ENCODE assay signal across 4 worm cellular contexts in the genomic region with DNA sequence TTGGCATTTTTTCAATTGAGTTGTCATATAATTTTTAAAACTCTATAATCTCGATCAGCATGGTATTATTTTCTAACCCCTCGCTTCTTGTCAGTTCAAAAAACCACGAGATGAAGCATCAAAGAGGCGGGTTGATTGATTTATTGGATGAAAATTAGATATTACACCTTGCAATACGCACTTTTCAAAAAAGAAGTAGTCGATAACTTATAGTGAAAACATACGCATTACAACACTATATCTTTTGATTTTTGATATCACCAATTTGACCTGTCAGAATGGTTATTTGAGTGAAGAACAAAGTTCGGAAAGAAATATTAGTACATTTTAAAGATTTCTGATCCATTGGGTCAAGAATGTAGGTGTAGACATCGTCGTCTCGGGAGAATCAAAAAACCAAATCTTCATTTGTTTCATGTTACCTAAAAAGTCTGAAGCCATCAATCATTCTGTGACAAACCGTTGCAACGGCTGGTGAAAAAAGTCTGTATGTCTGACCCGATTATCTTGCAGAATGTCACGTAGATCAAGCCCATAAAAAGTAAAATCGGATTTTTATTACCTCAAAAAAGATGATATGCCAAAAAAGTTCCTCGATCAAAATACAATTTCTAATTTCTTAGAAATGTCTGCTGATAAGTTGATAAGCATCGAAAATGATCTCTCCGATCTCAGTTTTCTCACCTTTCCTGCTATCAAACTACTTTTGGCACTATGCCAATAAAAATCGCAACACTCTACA.
TF ChIP-seq lines count a peak whose summit lies in the region.

No protein-coding gene starts in this region.

TF ChIP-seq in whole organism, L1 larva, 84 proteins besides CTCF, POLR2A, EP300 and RAD21 (continued from another document):
- peak in 1 of 2 experiments; percentile 5 for TF ChIP-seq lin-35 (GFP tag; optimal IDR thresholded peaks at IDR 0.05; lab: Kevin White, UChicago)
- TF ChIP-seq nhr-19 (GFP tag; conservative IDR thresholded peaks at IDR 0.05; lab: Robert Waterston, UW) = peak; percentile 20; the same call in 1 of the 2 replicates
- TF ChIP-seq elt-3 (tag; optimal IDR thresholded peaks at IDR 0.05; lab: Kevin White, UChicago) = peak in 4 of 6 experiments; percentile 8 to 88 (median 58)
- TF ChIP-seq elt-2 (tag; optimal IDR thresholded peaks at IDR 0.05; lab: Kevin White, UChicago) = peak; percentile 18
TF ChIP-seq in whole organism, L1 larva: peak in this region for 11.

TF ChIP-seq in whole organism, L2 larva, 48 proteins besides CTCF, POLR2A, EP300 and RAD21 (continued from another document):
- TF ChIP-seq sma-9 (GFP tag; optimal IDR thresholded peaks at IDR 0.05; lab: Kevin White, UChicago) = peak; percentile 61
- TF ChIP-seq sma-9 (tag; optimal IDR thresholded peaks at IDR 0.05; lab: Kevin White, UChicago) = no peak
- no peak for TF ChIP-seq skn-1 (tag; optimal IDR thresholded peaks at IDR 0.05; lab: Kevin White, UChicago)
- TF ChIP-seq nhr-6 (tag; optimal IDR thresholded peaks at IDR 0.05; lab: Kevin White, UChicago) = peak; percentile 5
- TF ChIP-seq unc-39 (tag; optimal IDR thresholded peaks at IDR 0.05; lab: Kevin White, UChicago) = no peak
- no peak for TF ChIP-seq aly-2 (tag; optimal IDR thresholded peaks at IDR 0.05; lab: Kevin White, UChicago)
- peak; percentile 30 for TF ChIP-seq sma-3 (GFP tag; optimal IDR thresholded peaks at IDR 0.05; lab: Kevin White, UChicago)
- TF ChIP-seq F13H6.1 (tag; optimal IDR thresholded peaks at IDR 0.05; lab: Kevin White, UChicago) = no peak
- peak; percentile 39 for TF ChIP-seq nhr-25 (tag; optimal IDR thresholded peaks at IDR 0.05; lab: Kevin White, UChicago)
- TF ChIP-seq unc-62 (GFP tag; optimal IDR thresholded peaks at IDR 0.05; lab: Kevin White, UChicago) = peak; percentile 25
- no peak for TF ChIP-seq zag-1 (tag; optimal IDR thresholded peaks at IDR 0.05; lab: Kevin White, UChicago)
- TF ChIP-seq nhr-77 (tag; optimal IDR thresholded peaks at IDR 0.05; lab: Kevin White, UChicago) = no peak
- TF ChIP-seq elt-3 (tag; optimal IDR thresholded peaks at IDR 0.05; lab: Kevin White, UChicago) = no peak
- TF ChIP-seq alr-1 (tag; optimal IDR thresholded peaks at IDR 0.05; lab: Kevin White, UChicago) = no peak
- no peak for TF ChIP-seq ztf-4 (tag; optimal IDR thresholded peaks at IDR 0.05; lab: Kevin White, UChicago)
- TF ChIP-seq ceh-16 (tag; optimal IDR thresholded peaks at IDR 0.05; lab: Kevin White, UChicago) = no peak
- TF ChIP-seq C34F6.9 (tag; optimal IDR thresholded peaks at IDR 0.05; lab: Kevin White, UChicago) = no peak
- TF ChIP-seq egl-27 (tag; optimal IDR thresholded peaks at IDR 0.05; lab: Kevin White, UChicago) = peak; percentile 10
- no peak for TF ChIP-seq nhr-23 (tag; optimal IDR thresholded peaks at IDR 0.05; lab: Kevin White, UChicago)
- TF ChIP-seq sem-4 (tag; optimal IDR thresholded peaks at IDR 0.05; lab: Kevin White, UChicago) = no peak
- no peak for TF ChIP-seq lin-11 (tag; optimal IDR thresholded peaks at IDR 0.05; lab: Kevin White, UChicago)
- no peak for TF ChIP-seq nhr-11 (tag; optimal IDR thresholded peaks at IDR 0.05; lab: Kevin White, UChicago)
- TF ChIP-seq lsy-2 (tag; optimal IDR thresholded peaks at IDR 0.05; lab: Kevin White, UChicago) = no peak
- no peak for TF ChIP-seq peb-1 (tag; optimal IDR thresholded peaks at IDR 0.05; lab: Kevin White, UChicago)
- no peak for TF ChIP-seq mbf-1 (tag; optimal IDR thresholded peaks at IDR 0.05; lab: Kevin White, UChicago)
- peak; percentile 61 for TF ChIP-seq nhr-21 (tag; optimal IDR thresholded peaks at IDR 0.05; lab: Kevin White, UChicago)
- peak; percentile 70 for TF ChIP-seq blmp-1 (tag; optimal IDR thresholded peaks at IDR 0.05; lab: Kevin White, UChicago; ENCODE audit: insufficient read depth)
- no peak for TF ChIP-seq dmd-4 (tag; optimal IDR thresholded peaks at IDR 0.05; lab: Kevin White, UChicago)
- TF ChIP-seq ceh-82 (tag; optimal IDR thresholded peaks at IDR 0.05; lab: Kevin White, UChicago) = no peak
- TF ChIP-seq Y55F3AM.14 (GFP tag; optimal IDR thresholded peaks at IDR 0.05; lab: Kevin White, UChicago) = no peak
- no peak for TF ChIP-seq snpc-4 (tag; optimal IDR thresholded peaks at IDR 0.05; lab: Kevin White, UChicago)
- TF ChIP-seq lin-13 (GFP tag; optimal IDR thresholded peaks at IDR 0.05; lab: Kevin White, UChicago) = no peak
- TF ChIP-seq nhr-129 (tag; optimal IDR thresholded peaks at IDR 0.05; lab: Kevin White, UChicago) = no peak
- no peak for TF ChIP-seq elt-1 (tag; optimal IDR thresholded peaks at IDR 0.05; lab: Kevin White, UChicago)
- TF ChIP-seq ztf-1 (GFP tag; conservative IDR thresholded peaks at IDR 0.05; lab: Robert Waterston, UW) = no peak
- no peak for TF ChIP-seq ZK546.5 (tag; optimal IDR thresholded peaks at IDR 0.05; lab: Kevin White, UChicago)
- no peak for TF ChIP-seq crh-2 (tag; optimal IDR thresholded peaks at IDR 0.05; lab: Kevin White, UChicago)
TF ChIP-seq in whole organism, L2 larva: peak in this region for 10.

TF ChIP-seq in whole organism, L3 larva, 47 proteins besides CTCF, POLR2A, EP300 and RAD21 (continued from another document):
- TF ChIP-seq ceh-82 (tag; optimal IDR thresholded peaks at IDR 0.05; lab: Kevin White, UChicago) (no peak), daf-12 (tag; optimal IDR thresholded peaks at IDR 0.05; lab: Kevin White, UChicago) (no peak), nhr-11 (tag; optimal IDR thresholded peaks at IDR 0.05; lab: Kevin White, UChicago) (no peak), ceh-28 (tag; optimal IDR thresholded peaks at IDR 0.05; lab: Kevin White, UChicago) (no peak), nhr-23 (tag; optimal IDR thresholded peaks at IDR 0.05; lab: Kevin White, UChicago) (peak; percentile 75), fos-1 (tag; optimal IDR thresholded peaks at IDR 0.05; lab: Kevin White, UChicago) (no peak), elt-3 (tag; optimal IDR thresholded peaks at IDR 0.05; lab: Kevin White, UChicago) (peak in 2 of 3 experiments; percentile 34 to 80), ZK546.5 (tag; optimal IDR thresholded peaks at IDR 0.05; lab: Kevin White, UChicago) (no peak), nhr-67 (tag; optimal IDR thresholded peaks at IDR 0.05; lab: Kevin White, UChicago) (no peak), tbx-2 (tag; optimal IDR thresholded peaks at IDR 0.05; lab: Kevin White, UChicago) (no peak), mml-1 (tag; optimal IDR thresholded peaks at IDR 0.05; lab: Kevin White, UChicago) (no peak), unc-62 (GFP tag; optimal IDR thresholded peaks at IDR 0.05; lab: Kevin White, UChicago) (peak; percentile 81), sea-2 (GFP tag; optimal IDR thresholded peaks at IDR 0.05; lab: Kevin White, UChicago) (no peak), aly-2 (tag; optimal IDR thresholded peaks at IDR 0.05; lab: Kevin White, UChicago) (no peak), nhr-43 (tag; optimal IDR thresholded peaks at IDR 0.05; lab: Kevin White, UChicago; ENCODE audit: poor library complexity, severe bottlenecking) (no peak), fkh-10 (GFP tag; optimal IDR thresholded peaks at IDR 0.05; lab: Kevin White, UChicago) (no peak), nhr-77 (tag; optimal IDR thresholded peaks at IDR 0.05; lab: Kevin White, UChicago) (no peak), zag-1 (tag; optimal IDR thresholded peaks at IDR 0.05; lab: Kevin White, UChicago) (no peak), mdl-1 (tag; optimal IDR thresholded peaks at IDR 0.05; lab: Kevin White, UChicago) (no peak), skn-1 (tag; optimal IDR thresholded peaks at IDR 0.05; lab: Kevin White, UChicago) (no peak), egl-27 (tag; optimal IDR thresholded peaks at IDR 0.05; lab: Kevin White, UChicago) (no peak), elt-1 (tag; optimal IDR thresholded peaks at IDR 0.05; lab: Kevin White, UChicago) (no peak), nhr-76 (tag; optimal IDR thresholded peaks at IDR 0.05; lab: Kevin White, UChicago) (peak; percentile 19), snpc-4 (tag; optimal IDR thresholded peaks at IDR 0.05; lab: Kevin White, UChicago) (no peak), lsy-12 (tag; optimal IDR thresholded peaks at IDR 0.05; lab: Kevin White, UChicago) (no peak), eor-1 (tag; optimal IDR thresholded peaks at IDR 0.05; lab: Kevin White, UChicago) (no peak), R02D3.7 (tag; optimal IDR thresholded peaks at IDR 0.05; lab: Kevin White, UChicago) (no peak), nhr-28 (tag; optimal IDR thresholded peaks at IDR 0.05; lab: Kevin White, UChicago) (no peak), egl-5 (tag; optimal IDR thresholded peaks at IDR 0.05; lab: Kevin White, UChicago) (no peak), lin-15B (tag; optimal IDR thresholded peaks at IDR 0.05; lab: Kevin White, UChicago) (no peak), ztf-11 (tag; optimal IDR thresholded peaks at IDR 0.05; lab: Kevin White, UChicago) (no peak), nfya-1 (tag; optimal IDR thresholded peaks at IDR 0.05; lab: Kevin White, UChicago; ENCODE audit: insufficient read depth) (peak; percentile 22), elt-2 (tag; optimal IDR thresholded peaks at IDR 0.05; lab: Kevin White, UChicago) (peak; percentile 82), ceh-16 (tag; optimal IDR thresholded peaks at IDR 0.05; lab: Kevin White, UChicago) (no peak)

TF ChIP-seq in whole organism, L4 larva, 104 proteins besides CTCF, POLR2A, EP300 and RAD21 (continued from another document):
- TF ChIP-seq unc-62 (GFP tag; optimal IDR thresholded peaks at IDR 0.05 in 1 of 2; lab: Kevin White, UChicago) (peak in 1 of 2 experiments; percentile 92), unc-62 (tag; optimal IDR thresholded peaks at IDR 0.05; lab: Kevin White, UChicago) (no peak), tra-1 (GFP tag; IDR thresholded peaks at IDR 0.05; lab: Robert Waterston, UW) (peak; percentile 89; the same call in 1 of the 2 replicates), nhr-48 (tag; optimal IDR thresholded peaks at IDR 0.05; lab: Kevin White, UChicago) (peak; percentile 67), hlh-30 (tag; optimal IDR thresholded peaks at IDR 0.05; lab: Kevin White, UChicago; ENCODE audit: insufficient read depth) (peak; percentile 10), fkh-10 (GFP tag; optimal IDR thresholded peaks at IDR 0.05; lab: Kevin White, UChicago) (no peak), dmd-6 (GFP tag; IDR thresholded peaks at IDR 0.05; lab: Robert Waterston, UW) (peak; percentile 92), daf-12 (tag; optimal IDR thresholded peaks at IDR 0.05; lab: Kevin White, UChicago) (no peak), nhr-25 (tag; optimal IDR thresholded peaks at IDR 0.05; lab: Kevin White, UChicago; ENCODE audit: borderline replicate concordance, insufficient read depth) (peak; percentile 68), hif-1 (tag; optimal IDR thresholded peaks at IDR 0.05; lab: Kevin White, UChicago) (peak; percentile 30 to 73)
